Fruit fly (Drosophila melanogaster) whole organism: ENCODE results near the gene Muc68E.

ENCODE experiments used
- psq ChIP-seq: fragments of >200 bp; optimal IDR thresholded peaks from 2 replicates; lab custom pipeline; 2017
- usp ChIP-seq: fragments of >200 bp; optimal IDR thresholded peaks from 2 replicates; lab custom pipeline; 2017; ENCODE audit warnings: missing biosample characterization, missing genetic modification characterization, mixed read lengths

DNA sequence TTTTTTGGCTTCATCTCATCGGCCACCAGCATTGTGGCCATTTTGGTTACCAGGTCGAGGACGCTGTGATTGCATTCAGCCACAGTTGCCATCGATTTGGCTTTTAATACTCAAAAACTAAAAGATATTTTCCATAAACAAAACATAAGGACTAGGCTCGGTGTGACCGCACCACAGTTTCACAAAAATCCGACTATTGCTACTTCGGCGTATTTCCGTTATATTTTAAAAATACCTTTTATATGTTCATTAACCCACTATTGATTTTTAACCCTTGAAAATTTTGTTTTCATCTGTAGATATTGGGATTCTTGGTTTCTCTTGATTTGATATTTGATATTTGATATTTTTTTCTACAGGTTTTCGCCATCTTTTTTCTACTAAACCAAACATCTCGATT, 25.2 kb upstream of the Muc68E start, which contains the start of gene Grip163:
- TF ChIP-seq psq (lab: Kevin White, UChicago) (no peak), usp (GFP tag; lab: Kevin White, UChicago) (no peak)
